Fruit fly (Drosophila melanogaster) whole organism, embryonic: Measurements from ENCODE around the gene Spn75F.

Source experiments
- Aef1 ChIP-seq: fragments of 200-800 bp; sonication (Bioruptor generic); IDR thresholded peaks from 3 replicates; pipeline ENCODE4 v1.3.6; 2022; ENCODE audit warnings: missing biosample characterization, missing genetic modification characterization
- Atf6 ChIP-seq: fragments of 200-800 bp; sonication (Bioruptor generic); IDR thresholded peaks from 2 replicates; pipeline ENCODE4 v1.3.6; 2022; ENCODE audit warnings: missing biosample characterization, missing genetic modification characterization
- BtbVII ChIP-seq: fragments of 200-800 bp; sonication (Bioruptor generic); optimal IDR thresholded peaks from 3 replicates; lab custom pipeline; 2017; ENCODE audit warnings: missing biosample characterization, mild to moderate bottlenecking, missing genetic modification characterization
- C15 ChIP-seq: fragments of 200-800 bp; sonication (Bioruptor generic); IDR thresholded peaks from 3 replicates; pipeline ENCODE4 v1.3.6; 2022; ENCODE audit warnings: missing biosample characterization, missing genetic modification characterization
- CG10209 ChIP-seq: fragments of 200-800 bp; sonication (Bioruptor generic); optimal IDR thresholded peaks from 3 replicates; lab custom pipeline; 2017; ENCODE audit warnings: missing biosample characterization, mild to moderate bottlenecking, missing genetic modification characterization, missing genetic modification reagents
- CG10543 ChIP-seq: fragments of 200-800 bp; sonication (Bioruptor generic); optimal IDR thresholded peaks from 3 replicates; lab custom pipeline; 2017; ENCODE audit warnings: missing biosample characterization, mild to moderate bottlenecking, missing genetic modification characterization, moderate library complexity
- CG11398 ChIP-seq: fragments of 200-800 bp; sonication (Bioruptor generic); optimal IDR thresholded peaks from 2 replicates; lab custom pipeline; 2016; ENCODE audit warnings: missing biosample characterization, missing genetic modification characterization
- CG11696 ChIP-seq: fragments of 200-800 bp; sonication (Bioruptor generic); IDR thresholded peaks from 2 replicates; pipeline ENCODE4 v1.3.6; 2022; ENCODE audit warnings: missing biosample characterization, missing genetic modification characterization
- CG12769 ChIP-seq: fragments of 200-800 bp; sonication (Bioruptor generic); optimal IDR thresholded peaks from 2 replicates; lab custom pipeline; 2019; ENCODE audit warnings: missing biosample characterization, mild to moderate bottlenecking, missing genetic modification characterization, moderate library complexity
- CG15479 ChIP-seq: fragments of 200-800 bp; sonication (Bioruptor generic); optimal IDR thresholded peaks from 3 replicates; lab custom pipeline; 2019; ENCODE audit warnings: missing biosample characterization, mild to moderate bottlenecking, missing genetic modification characterization, moderate library complexity
- CG16863 ChIP-seq: fragments of 200-800 bp; sonication (Bioruptor generic); optimal IDR thresholded peaks from 3 replicates; lab custom pipeline; 2016; ENCODE audit warnings: missing biosample characterization, missing genetic modification characterization
- CG18599 ChIP-seq: fragments of 200-800 bp; sonication (Bioruptor generic); optimal IDR thresholded peaks from 3 replicates; lab custom pipeline; 2017; ENCODE audit warnings: missing biosample characterization, missing genetic modification characterization, mild to moderate bottlenecking, moderate library complexity, missing genetic modification reagents
- CG3281 ChIP-seq: fragments of 200-800 bp; sonication (Bioruptor generic); optimal IDR thresholded peaks from 3 replicates; lab custom pipeline; 2017; ENCODE audit warnings: missing biosample characterization, mild to moderate bottlenecking, missing genetic modification characterization
- CG33213 ChIP-seq: fragments of 200-800 bp; sonication (Bioruptor generic); optimal IDR thresholded peaks from 3 replicates; lab custom pipeline; 2016; ENCODE audit warnings: missing biosample characterization, missing genetic modification characterization
- CG5245 ChIP-seq: fragments of 200-800 bp; sonication (Bioruptor generic); optimal IDR thresholded peaks from 3 replicates; lab custom pipeline; 2016; ENCODE audit warnings: missing biosample characterization, missing genetic modification characterization
- CG6854 ChIP-seq: fragments of 200-800 bp; sonication (Bioruptor generic); optimal IDR thresholded peaks from 3 replicates; lab custom pipeline; 2017; ENCODE audit warnings: missing biosample characterization, mild to moderate bottlenecking, missing genetic modification characterization
- CG7745 ChIP-seq: fragments of 200-800 bp; sonication (Bioruptor generic); optimal IDR thresholded peaks from 2 replicates; lab custom pipeline; 2018; ENCODE audit warnings: missing biosample characterization, mild to moderate bottlenecking, missing genetic modification characterization, moderate library complexity
- CG7963 ChIP-seq: fragments of 200-800 bp; sonication (Bioruptor generic); IDR thresholded peaks from 3 replicates; pipeline ENCODE4 v1.3.6; 2022; ENCODE audit warnings: missing biosample characterization, missing genetic modification characterization; ENCODE audit not compliant: partially characterized antibody
- CG9932 ChIP-seq: fragments of 200-800 bp; sonication (Bioruptor generic); IDR thresholded peaks from 2 replicates; pipeline ENCODE4 v1.3.6; 2022; ENCODE audit warnings: missing biosample characterization, missing genetic modification characterization
- D19A ChIP-seq: fragments of 200-800 bp; optimal IDR thresholded peaks from 3 replicates; lab custom pipeline; 2019; ENCODE audit warnings: missing biosample characterization, mild to moderate bottlenecking, missing genetic modification characterization, moderate library complexity
- Dll ChIP-seq: fragments of 200-800 bp; sonication (Bioruptor generic); IDR thresholded peaks from 4 replicates; pipeline ENCODE4 v1.3.6; 2022; ENCODE audit warnings: missing biosample characterization, missing genetic modification characterization; ENCODE audit not compliant: partially characterized antibody
- Drgx ChIP-seq: fragments of 200-800 bp; sonication (Bioruptor generic); IDR thresholded peaks from 2 replicates; pipeline ENCODE4 v1.3.6; 2022; ENCODE audit warnings: missing biosample characterization, missing genetic modification characterization
- HmgZ ChIP-seq: fragments of 200-800 bp; sonication (Bioruptor generic); optimal IDR thresholded peaks from 2 replicates; lab custom pipeline; 2018; ENCODE audit warnings: missing biosample characterization, mild to moderate bottlenecking, missing genetic modification characterization
- Hr3 ChIP-seq: fragments of 200-800 bp; sonication (Bioruptor generic); optimal IDR thresholded peaks from 3 replicates; lab custom pipeline; 2016; ENCODE audit warnings: missing biosample characterization, missing genetic modification characterization
- Hr39 ChIP-seq: fragments of >200 bp; optimal IDR thresholded peaks from 2 replicates; lab custom pipeline; 2017
- Kr ChIP-seq: fragments of 200-800 bp; sonication (Bioruptor generic); optimal IDR thresholded peaks from 2 replicates; lab custom pipeline; 2017; ENCODE audit warnings: missing biosample characterization, mild to moderate bottlenecking, missing genetic modification characterization
- Max ChIP-seq: fragments of 200-800 bp; sonication (Bioruptor generic); optimal IDR thresholded peaks from 2 replicates; lab custom pipeline; 2016; ENCODE audit warnings: missing biosample characterization, mild to moderate bottlenecking, missing genetic modification characterization
- Oaz ChIP-seq: fragments of 200-800 bp; sonication (Bioruptor generic); IDR thresholded peaks from 2 replicates; pipeline ENCODE4 v1.3.6; 2022; ENCODE audit warnings: missing biosample characterization, missing genetic modification characterization
- Oli ChIP-seq: fragments of 200-800 bp; sonication (Bioruptor generic); optimal IDR thresholded peaks from 2 replicates; lab custom pipeline; 2018; ENCODE audit warnings: missing biosample characterization, mild to moderate bottlenecking, missing genetic modification characterization, moderate library complexity
- aop ChIP-seq: fragments of 200-800 bp; sonication (Bioruptor generic); IDR thresholded peaks from 2 replicates; pipeline ENCODE4 v1.3.6; 2022; ENCODE audit warnings: missing biosample characterization, missing genetic modification characterization
- ase ChIP-seq: fragments of 200-800 bp; sonication (Bioruptor generic); IDR thresholded peaks from 3 replicates; pipeline ENCODE4 v1.3.6; 2022; ENCODE audit warnings: missing biosample characterization, missing genetic modification characterization
- bigmax ChIP-seq: fragments of 200-800 bp; sonication (Bioruptor generic); optimal IDR thresholded peaks from 2 replicates; lab custom pipeline; 2018; ENCODE audit warnings: missing biosample characterization, mild to moderate bottlenecking, missing genetic modification characterization
- caup ChIP-seq: fragments of 200-800 bp; sonication (Bioruptor generic); optimal IDR thresholded peaks from 3 replicates; lab custom pipeline; 2017; ENCODE audit warnings: missing biosample characterization, mild to moderate bottlenecking, missing genetic modification characterization, moderate library complexity; ENCODE audit not compliant: severe bottlenecking
- dmrt99B ChIP-seq: fragments of 200-800 bp; sonication (Bioruptor generic); optimal IDR thresholded peaks from 2 replicates; lab custom pipeline; 2018; ENCODE audit warnings: missing biosample characterization, mild to moderate bottlenecking, missing genetic modification characterization, moderate library complexity
- dpn ChIP-seq, 2 experiments: fragments of 200-800 bp; sonication (Bioruptor generic); optimal IDR thresholded peaks; 3 replicates each; lab custom pipeline; 2016; ENCODE audit warnings: missing biosample characterization in 2 of 2, missing genetic modification characterization in 2 of 2
- fd102C ChIP-seq: fragments of 200-800 bp; sonication (Bioruptor generic); optimal IDR thresholded peaks from 2 replicates; lab custom pipeline; 2018; ENCODE audit warnings: missing biosample characterization, mild to moderate bottlenecking, missing genetic modification characterization, moderate library complexity
- gcm2 ChIP-seq: fragments of 200-800 bp; sonication (Bioruptor generic); optimal IDR thresholded peaks from 2 replicates; lab custom pipeline; 2016; ENCODE audit warnings: missing biosample characterization, missing genetic modification characterization
- lab ChIP-seq: fragments of 200-800 bp; sonication (Bioruptor generic); optimal IDR thresholded peaks from 3 replicates; lab custom pipeline; 2017; ENCODE audit warnings: missing biosample characterization, missing genetic modification characterization, mild to moderate bottlenecking, moderate library complexity, missing genetic modification reagents
- lilli ChIP-seq: fragments of 200-800 bp; sonication (Bioruptor generic); optimal IDR thresholded peaks from 3 replicates; lab custom pipeline; 2016; ENCODE audit warnings: missing biosample characterization, missing genetic modification characterization
- maf-S ChIP-seq: fragments of 200-800 bp; sonication (Bioruptor generic); optimal IDR thresholded peaks from 2 replicates; lab custom pipeline; 2016; ENCODE audit warnings: missing biosample characterization, missing genetic modification characterization
- odd ChIP-seq: fragments of 200-800 bp; sonication (Bioruptor generic); optimal IDR thresholded peaks from 2 replicates; lab custom pipeline; 2017; ENCODE audit warnings: missing biosample characterization, mild to moderate bottlenecking, missing genetic modification characterization
- pfk ChIP-seq: fragments of 200-800 bp; sonication (Bioruptor generic); optimal IDR thresholded peaks from 2 replicates; lab custom pipeline; 2018; ENCODE audit warnings: missing biosample characterization, mild to moderate bottlenecking, missing genetic modification characterization, moderate library complexity
- scrt ChIP-seq: fragments of 200-800 bp; sonication (Bioruptor generic); optimal IDR thresholded peaks from 2 replicates; lab custom pipeline; 2018; ENCODE audit warnings: missing biosample characterization, mild to moderate bottlenecking, missing genetic modification characterization, moderate library complexity
- sens ChIP-seq: fragments of 200-800 bp; sonication (Bioruptor generic); peaks from one replicate; lab custom pipeline; 2016; ENCODE audit warnings: missing biosample characterization, missing genetic modification characterization
- sqz ChIP-seq: fragments of 200-800 bp; sonication (Bioruptor generic); optimal IDR thresholded peaks from 3 replicates; lab custom pipeline; 2018; ENCODE audit warnings: missing biosample characterization, mild to moderate bottlenecking, missing genetic modification characterization
- stc ChIP-seq: fragments of 200-800 bp; sonication (Bioruptor generic); IDR thresholded peaks from 2 replicates; pipeline ENCODE4 v1.3.6; 2022; ENCODE audit warnings: missing biosample characterization, missing genetic modification characterization
- toy ChIP-seq: fragments of 200-800 bp; sonication (Bioruptor generic); IDR thresholded peaks from 2 replicates; pipeline ENCODE4 v1.3.6; 2022; ENCODE audit warnings: missing biosample characterization, missing genetic modification characterization
- unc-4 ChIP-seq: fragments of 200-800 bp; sonication (Bioruptor generic); IDR thresholded peaks from 2 replicates; pipeline ENCODE4 v1.3.6; 2022; ENCODE audit warnings: missing biosample characterization, missing genetic modification characterization; ENCODE audit not compliant: partially characterized antibody
- unpg ChIP-seq: fragments of 200-800 bp; sonication (Bioruptor generic); optimal IDR thresholded peaks from 3 replicates; lab custom pipeline; 2018; ENCODE audit warnings: missing biosample characterization, mild to moderate bottlenecking, missing genetic modification characterization, moderate library complexity
- wek ChIP-seq: fragments of 200-800 bp; sonication (Bioruptor generic); optimal IDR thresholded peaks from 3 replicates; lab custom pipeline; 2018; ENCODE audit warnings: missing biosample characterization, mild to moderate bottlenecking, missing genetic modification characterization, moderate library complexity

Gene Spn75F

DNA sequence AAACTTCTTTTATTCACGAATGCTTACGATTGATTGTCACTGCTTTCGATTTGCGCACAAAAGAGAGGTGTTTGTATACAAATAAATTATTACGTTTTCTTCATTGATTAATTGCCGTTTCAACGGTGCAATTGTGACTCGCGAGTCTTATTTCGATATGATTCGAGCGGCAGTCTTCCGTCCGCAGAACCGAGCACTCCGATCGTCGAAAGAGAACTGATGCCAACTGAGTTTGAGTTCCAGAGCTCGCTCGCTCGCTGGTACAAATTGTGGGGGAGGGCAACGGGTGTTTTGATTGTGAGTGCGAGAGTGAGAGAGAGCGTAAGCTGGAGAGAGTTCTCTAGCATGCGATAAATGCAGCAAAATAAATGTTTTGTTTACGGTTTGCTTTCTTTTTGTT is 41.0 kb upstream of the Spn75F start (continued):
- TF ChIP-seq fd102C = peak; percentile 34
- TF ChIP-seq dmrt99B (tag; lab: Kevin White, UChicago) = peak; percentile 34
- 0 out of 3 replicates have a peak, but pooled peaks have one; percentile 19 for TF ChIP-seq CG7963 (GFP tag; lab: Robert Waterston, UW)
- peak; percentile 9 for TF ChIP-seq Kr (GFP tag; lab: Kevin White, UChicago)
- TF ChIP-seq toy (GFP tag; lab: Robert Waterston, UW) = no peak
- no peak for TF ChIP-seq bigmax
- peak; percentile 49 for TF ChIP-seq unc-4 (GFP tag; lab: Robert Waterston, UW)
- peak; percentile 47 for TF ChIP-seq lab
- TF ChIP-seq Oaz (GFP tag; lab: Robert Waterston, UW) = no peak
- no peak for TF ChIP-seq ase
- TF ChIP-seq BtbVII = peak; percentile 23
- TF ChIP-seq CG6854 = peak; percentile 2
- TF ChIP-seq Atf6 (GFP tag; lab: Robert Waterston, UW) = 0 out of 2 replicates have a peak, but pooled peaks have one; percentile 27
- peak; percentile 42 for TF ChIP-seq CG7745 (tag; lab: Kevin White, UChicago)
- peak; percentile 2 for TF ChIP-seq scrt (GFP tag; lab: Kevin White, UChicago)
- peak; percentile 15 for TF ChIP-seq lilli (GFP tag; lab: Kevin White, UChicago)
- TF ChIP-seq CG9932 (GFP tag; lab: Robert Waterston, UW) = 0 out of 2 replicates have a peak, but pooled peaks have one; percentile 35
- TF ChIP-seq D19A (tag; lab: Kevin White, UChicago) = peak; percentile 18
- TF ChIP-seq CG15479 (GFP tag; lab: Kevin White, UChicago) = peak; percentile 50
- peak; percentile 70 for TF ChIP-seq CG12769 (tag; lab: Kevin White, UChicago)
- TF ChIP-seq unpg (GFP tag; lab: Kevin White, UChicago) = peak; percentile 28
- no peak for TF ChIP-seq Hr39 (lab: Kevin White, UChicago)
- peak; percentile 61 for TF ChIP-seq HmgZ (tag; lab: Kevin White, UChicago)
- TF ChIP-seq pfk = no peak
- TF ChIP-seq wek (GFP tag; lab: Kevin White, UChicago) = peak; percentile 30
- no peak for TF ChIP-seq CG10209
- TF ChIP-seq caup (GFP tag; lab: Kevin White, UChicago) = peak; percentile 36
- TF ChIP-seq stc = peak; percentile 39; the same call in 1 of the 2 replicates
- no peak for TF ChIP-seq gcm2 (GFP tag; lab: Kevin White, UChicago)
- TF ChIP-seq CG5245 (GFP tag; lab: Kevin White, UChicago) = no peak
- TF ChIP-seq dpn (GFP tag; optimal IDR thresholded peaks at IDR 0.05; lab: Kevin White, UChicago) = peak in 1 of 2 experiments; percentile 6
- TF ChIP-seq C15 (GFP tag; lab: Robert Waterston, UW) = no peak
- no peak for TF ChIP-seq CG11398 (GFP tag; lab: Kevin White, UChicago)
- TF ChIP-seq CG16863 (GFP tag; lab: Kevin White, UChicago) = no peak
- TF ChIP-seq sens (GFP tag; lab: Kevin White, UChicago) = peak; percentile 83
- peak; percentile 10 for TF ChIP-seq odd (GFP tag; lab: Kevin White, UChicago)
- TF ChIP-seq CG11696 = no peak
- peak; percentile 10 for TF ChIP-seq Max (GFP tag; lab: Kevin White, UChicago)
- TF ChIP-seq Hr3 = no peak
- peak; percentile 7 for TF ChIP-seq maf-S (GFP tag; lab: Kevin White, UChicago)
- TF ChIP-seq CG18599 = no peak
- peak; percentile 4 for TF ChIP-seq sqz
- TF ChIP-seq CG10543 (GFP tag; lab: Kevin White, UChicago) = peak; percentile 38
- TF ChIP-seq Aef1 (GFP tag; lab: Robert Waterston, UW) = no peak
- TF ChIP-seq CG33213 (GFP tag; lab: Kevin White, UChicago) = peak; percentile 37
- peak; percentile 36 for TF ChIP-seq CG3281
- TF ChIP-seq Drgx = peak; percentile 15; the same call in 1 of the 2 replicates
- 0 out of 4 replicates have a peak, but pooled peaks have one; percentile 25 for TF ChIP-seq Dll (GFP tag; lab: Robert Waterston, UW)
- TF ChIP-seq aop (GFP tag; lab: Robert Waterston, UW) = peak; percentile 26; the same call in 1 of the 2 replicates
- no peak for TF ChIP-seq Oli (tag; lab: Kevin White, UChicago)
